Worm (Caenorhabditis elegans) whole organism, L1 larva: ENCODE results near the gene R160.6.
A peak's percentile ranks its signal among the peaks of the same experiment; 100 is the strongest.

Experiments
- C04F5.9 ChIP-seq: sonication (generic microtip); optimal IDR thresholded peaks from 2 replicates; lab custom pipeline; 2016; ENCODE audit warnings: missing genetic modification characterization, missing compliant biosample characterization
- C16A3.4 ChIP-seq: fragments of 150-350 bp; optimal IDR thresholded peaks from 2 replicates; lab custom pipeline; 2014; ENCODE audit warnings: missing biosample characterization, missing genetic modification characterization
- Y116A8C.19 ChIP-seq: sonication (generic microtip); optimal IDR thresholded peaks from 2 replicates; lab custom pipeline; 2016; ENCODE audit warnings: missing compliant biosample characterization, missing genetic modification characterization, borderline replicate concordance
- aha-1 ChIP-seq: fragments of 150-350 bp; optimal IDR thresholded peaks from 2 replicates; lab custom pipeline; 2014; ENCODE audit warnings: missing biosample characterization, missing genetic modification characterization
- blmp-1 ChIP-seq: fragments of 150-350 bp; optimal IDR thresholded peaks from 2 replicates; lab custom pipeline; 2014; ENCODE audit warnings: missing biosample characterization, missing genetic modification characterization
- ceh-8 ChIP-seq: fragments of 200-800 bp; sonication (Bioruptor generic); optimal IDR thresholded peaks from 2 replicates; lab custom pipeline; 2018; ENCODE audit warnings: mild to moderate bottlenecking, missing genetic modification characterization, moderate library complexity, missing compliant biosample characterization
- ceh-82 ChIP-seq, 3 experiments: fragments of 150-350 bp in 1 of 3; sonication (generic microtip) in 2 of 3; optimal IDR thresholded peaks; 2 replicates each; lab custom pipeline; 2014 to 2017; ENCODE audit warnings: missing biosample characterization in 3 of 3, missing genetic modification characterization in 3 of 3
- ceh-88 ChIP-seq: fragments of 200-800 bp; sonication (Bioruptor generic); IDR thresholded peaks from 2 replicates; pipeline ENCODE4 v1.3.6; 2022; ENCODE audit warnings: missing genetic modification characterization, missing compliant biosample characterization
- ces-1 ChIP-seq: fragments of 150-350 bp; optimal IDR thresholded peaks from 2 replicates; lab custom pipeline; 2014; ENCODE audit warnings: missing biosample characterization, missing genetic modification reagents, missing genetic modification characterization
- efl-3 ChIP-seq: fragments of 200-800 bp; sonication (Bioruptor generic); optimal IDR thresholded peaks from 2 replicates; lab custom pipeline; 2018; ENCODE audit warnings: mild to moderate bottlenecking, missing genetic modification characterization, missing compliant biosample characterization
- egl-27 ChIP-seq, 2 experiments: fragments of 150-350 bp in 1 of 2; sonication (generic microtip); optimal IDR thresholded peaks; 3 replicates each; lab custom pipeline; 2017 to 2018; ENCODE audit warnings: missing biosample characterization in 2 of 2, missing genetic modification characterization in 2 of 2, missing genetic modification reagents in 2 of 2
- ets-5 ChIP-seq: fragments of 200-800 bp; sonication (Bioruptor generic); IDR thresholded peaks from 2 replicates; pipeline ENCODE4 v1.3.6; 2022; ENCODE audit warnings: missing genetic modification characterization, missing compliant biosample characterization
- fkh-10 ChIP-seq: sonication (generic microtip); optimal IDR thresholded peaks from 2 replicates; lab custom pipeline; 2017; ENCODE audit warnings: missing biosample characterization, missing genetic modification reagents, missing genetic modification characterization
- hlh-4 ChIP-seq: sonication (generic microtip); optimal IDR thresholded peaks from 2 replicates; lab custom pipeline; 2016; ENCODE audit warnings: mild to moderate bottlenecking, missing genetic modification characterization, missing compliant biosample characterization
- irx-1 ChIP-seq: sonication (generic microtip); optimal IDR thresholded peaks from 2 replicates; lab custom pipeline; 2016; ENCODE audit warnings: missing genetic modification characterization, missing compliant biosample characterization
- isw-1 ChIP-seq: fragments of 200-800 bp; sonication (Bioruptor generic); IDR thresholded peaks from 2 replicates; pipeline ENCODE4 v1.3.6; 2022; ENCODE audit warnings: missing genetic modification characterization, missing compliant biosample characterization
- lin-13 ChIP-seq: fragments of 150-350 bp; optimal IDR thresholded peaks from 2 replicates; lab custom pipeline; 2014; ENCODE audit warnings: missing biosample characterization, missing genetic modification reagents, missing genetic modification characterization
- lin-14 ChIP-seq: fragments of 200-800 bp; sonication (Bioruptor generic); optimal IDR thresholded peaks from 2 replicates; lab custom pipeline; 2018; ENCODE audit warnings: mild to moderate bottlenecking, missing genetic modification characterization, moderate library complexity, missing compliant biosample characterization
- lin-35 ChIP-seq, 2 experiments: fragments of 150-350 bp; optimal IDR thresholded peaks; 2 replicates each; lab custom pipeline; 2014; ENCODE audit warnings: missing biosample characterization in 2 of 2, missing genetic modification characterization in 2 of 2, missing genetic modification reagents in 2 of 2
- lin-39 ChIP-seq: fragments of 150-350 bp; optimal IDR thresholded peaks from 2 replicates; lab custom pipeline; 2014; ENCODE audit warnings: missing biosample characterization, missing genetic modification reagents, missing genetic modification characterization
- lir-3 ChIP-seq: sonication (generic microtip); optimal IDR thresholded peaks from 2 replicates; lab custom pipeline; 2016; ENCODE audit warnings: mild to moderate bottlenecking, missing genetic modification characterization, moderate library complexity, missing compliant biosample characterization; ENCODE audit not compliant: poor library complexity
- mep-1 ChIP-seq: fragments of 150-350 bp; optimal IDR thresholded peaks from 2 replicates; lab custom pipeline; 2014; ENCODE audit warnings: missing biosample characterization, missing genetic modification characterization
- nhr-12 ChIP-seq: sonication (generic microtip); optimal IDR thresholded peaks from 2 replicates; lab custom pipeline; 2017; ENCODE audit warnings: missing biosample characterization, missing genetic modification characterization
- nhr-237 ChIP-seq: fragments of 150-350 bp; optimal IDR thresholded peaks from 2 replicates; lab custom pipeline; 2014; ENCODE audit warnings: missing biosample characterization, missing genetic modification characterization
- nhr-28 ChIP-seq: fragments of 150-350 bp; optimal IDR thresholded peaks from 2 replicates; lab custom pipeline; 2014; ENCODE audit warnings: missing biosample characterization, missing genetic modification characterization
- nhr-76 ChIP-seq: sonication (generic microtip); optimal IDR thresholded peaks from 2 replicates; lab custom pipeline; 2017; ENCODE audit warnings: missing biosample characterization, missing genetic modification characterization
- nhr-77 ChIP-seq: fragments of 150-350 bp; optimal IDR thresholded peaks from 2 replicates; lab custom pipeline; 2014; ENCODE audit warnings: missing biosample characterization, missing genetic modification characterization
- nhr-84 ChIP-seq: sonication (generic microtip); optimal IDR thresholded peaks from 2 replicates; lab custom pipeline; 2017; ENCODE audit warnings: missing biosample characterization, missing genetic modification characterization
- pag-3 ChIP-seq: sonication (generic microtip); optimal IDR thresholded peaks from 2 replicates; lab custom pipeline; 2017; ENCODE audit warnings: missing genetic modification characterization, mild to moderate bottlenecking, missing compliant biosample characterization, antibody characterized with exemption, borderline replicate concordance; ENCODE audit not compliant: insufficient read depth
- pax-3 ChIP-seq: fragments of 200-800 bp; sonication (Bioruptor generic); optimal IDR thresholded peaks from 2 replicates; lab custom pipeline; 2018; ENCODE audit warnings: mild to moderate bottlenecking, missing genetic modification characterization, moderate library complexity, missing compliant biosample characterization
- snpc-4 ChIP-seq: fragments of 150-350 bp; optimal IDR thresholded peaks from 2 replicates; lab custom pipeline; 2014; ENCODE audit warnings: missing biosample characterization, missing genetic modification characterization
- sup-37 ChIP-seq: fragments of 200-800 bp; sonication (Bioruptor generic); optimal IDR thresholded peaks from 2 replicates; lab custom pipeline; 2018; ENCODE audit warnings: mild to moderate bottlenecking, missing genetic modification characterization, missing compliant biosample characterization
- swsn-7 ChIP-seq: sonication (generic microtip); optimal IDR thresholded peaks from 2 replicates; lab custom pipeline; 2016; ENCODE audit warnings: missing genetic modification characterization, missing compliant biosample characterization
- tbx-2 ChIP-seq: sonication (generic microtip); optimal IDR thresholded peaks from 2 replicates; lab custom pipeline; 2016; ENCODE audit warnings: missing genetic modification characterization, missing compliant biosample characterization
- unc-130 ChIP-seq: fragments of 150-350 bp; optimal IDR thresholded peaks from 2 replicates; lab custom pipeline; 2017; ENCODE audit warnings: missing biosample characterization, missing genetic modification characterization, inconsistent platforms
- unc-30 ChIP-seq: sonication (generic microtip); optimal IDR thresholded peaks from 2 replicates; lab custom pipeline; 2017; ENCODE audit warnings: missing biosample characterization, missing genetic modification characterization
- xbp-1 ChIP-seq: sonication (generic microtip); optimal IDR thresholded peaks from 2 replicates; lab custom pipeline; 2016; ENCODE audit warnings: missing genetic modification characterization, missing compliant biosample characterization
- ztf-4 ChIP-seq: fragments of 150-350 bp; optimal IDR thresholded peaks from 2 replicates; lab custom pipeline; 2014; ENCODE audit warnings: missing biosample characterization, missing genetic modification characterization

The R160.6 gene

DNA sequence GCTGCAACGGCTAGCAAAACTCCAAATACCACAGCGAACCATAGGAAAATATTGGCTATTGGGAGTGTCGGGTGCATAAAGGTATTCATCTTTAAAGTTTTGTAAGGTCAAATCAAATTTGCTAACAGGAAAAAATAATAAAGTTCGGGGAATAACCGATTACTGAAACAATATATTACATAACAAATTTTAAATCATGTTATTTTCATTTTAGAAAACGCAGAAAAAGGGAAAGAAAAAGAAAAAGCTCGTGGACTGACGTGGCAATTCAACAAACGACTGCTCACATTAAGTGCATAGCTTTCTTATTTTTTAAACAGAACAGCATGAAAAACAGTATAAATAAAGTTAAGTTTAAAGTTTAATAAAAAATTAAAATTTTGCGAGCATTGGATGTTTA is at the start of gene R160.6:
TSS of gene R160.6 (minus strand) at position 101 of the 400 bp plus-strand sequence.
- no peak for TF ChIP-seq xbp-1 (tag; lab: Kevin White, UChicago)
- TF ChIP-seq irx-1 = no peak
- no peak for TF ChIP-seq lin-39 (tag; lab: Kevin White, UChicago)
- no peak for TF ChIP-seq ceh-82 (tag; optimal IDR thresholded peaks at IDR 0.05; lab: Kevin White, UChicago)
- TF ChIP-seq ceh-88 (GFP tag; lab: Robert Waterston, UW) = no peak
- no peak for TF ChIP-seq nhr-76 (tag; lab: Kevin White, UChicago)
- no peak for TF ChIP-seq blmp-1
- TF ChIP-seq lin-14 (GFP tag; lab: Kevin White, UChicago) = no peak
- no peak for TF ChIP-seq ztf-4 (tag; lab: Kevin White, UChicago)
- no peak for TF ChIP-seq tbx-2
- no peak for TF ChIP-seq sup-37 (GFP tag; lab: Kevin White, UChicago)

DNA sequence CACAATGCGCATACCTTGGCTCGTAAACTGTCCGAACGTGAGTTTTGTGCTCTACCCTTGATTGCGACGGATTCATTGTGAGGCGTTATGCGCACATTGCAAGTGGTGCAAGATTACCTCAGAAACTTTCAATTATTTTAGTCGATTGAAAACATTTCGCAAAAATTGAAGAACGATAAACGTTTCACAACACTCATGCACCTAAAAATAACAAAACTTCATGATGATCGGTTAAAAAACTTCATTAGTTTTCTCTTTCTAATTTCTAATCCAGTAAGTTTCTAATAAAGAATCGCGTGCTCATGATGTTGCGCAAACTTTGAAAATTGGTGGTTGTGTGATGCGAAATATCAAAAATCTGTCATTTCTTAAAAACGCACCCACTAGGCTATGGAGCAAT is 45.7 kb upstream of the R160.6 start, which contains the start of gene dop-1:
TSS of gene dop-1 (minus strand) at position 101 of the 400 bp plus-strand sequence.
- TF ChIP-seq nhr-77 (tag; lab: Kevin White, UChicago) = no peak
- no peak for TF ChIP-seq isw-1 (GFP tag; lab: Robert Waterston, UW)
- TF ChIP-seq lin-14 (GFP tag; lab: Kevin White, UChicago) = no peak
- TF ChIP-seq unc-30 (tag; lab: Kevin White, UChicago) = no peak
- TF ChIP-seq tbx-2 = no peak
- TF ChIP-seq lir-3 (tag; lab: Kevin White, UChicago) = no peak
- no peak for TF ChIP-seq C04F5.9 (tag; lab: Kevin White, UChicago)
- no peak for TF ChIP-seq irx-1
- no peak for TF ChIP-seq lin-39 (tag; lab: Kevin White, UChicago)
- no peak for TF ChIP-seq ztf-4 (tag; lab: Kevin White, UChicago)
- TF ChIP-seq C16A3.4 (tag; lab: Kevin White, UChicago) = no peak
- TF ChIP-seq mep-1 (tag; lab: Kevin White, UChicago) = no peak
- no peak for TF ChIP-seq pax-3 (tag; lab: Kevin White, UChicago)
- no peak for TF ChIP-seq unc-130 (tag; lab: Kevin White, UChicago)
- TF ChIP-seq egl-27 (tag; optimal IDR thresholded peaks at IDR 0.05; lab: Kevin White, UChicago) = no peak
- TF ChIP-seq, all 84 proteins: peak for 0

- TF ChIP-seq lin-13 (GFP tag; lab: Kevin White, UChicago) (no peak), fkh-10 (GFP tag; lab: Kevin White, UChicago) (peak; percentile 28), lin-14 (GFP tag; lab: Kevin White, UChicago) (peak; percentile 17)
- TF ChIP-seq, all 84 proteins: peak for 2
Measured at ce11 chrX:4415289-4415688, 42.3 kb upstream of the R160.6 start.

- TF ChIP-seq hlh-4 (no peak), Y116A8C.19 (tag; lab: Kevin White, UChicago) (no peak), nhr-28 (tag; lab: Kevin White, UChicago) (no peak), nhr-84 (tag; lab: Kevin White, UChicago) (no peak), ces-1 (no peak), swsn-7 (tag; lab: Kevin White, UChicago) (no peak), egl-27 (tag; optimal IDR thresholded peaks at IDR 0.05; lab: Kevin White, UChicago) (no peak), lir-3 (tag; lab: Kevin White, UChicago) (no peak), pag-3 (tag; lab: Kevin White, UChicago) (no peak), ceh-8 (GFP tag; lab: Kevin White, UChicago) (no peak), nhr-12 (tag; lab: Kevin White, UChicago) (no peak), aha-1 (no peak), ceh-88 (GFP tag; lab: Robert Waterston, UW) (no peak), snpc-4 (tag; lab: Kevin White, UChicago) (no peak), lin-35 (GFP tag; optimal IDR thresholded peaks at IDR 0.05; lab: Kevin White, UChicago) (no peak), ets-5 (GFP tag; lab: Robert Waterston, UW) (no peak), efl-3 (GFP tag; lab: Kevin White, UChicago) (no peak), lin-13 (GFP tag; lab: Kevin White, UChicago) (no peak), nhr-237 (tag; lab: Kevin White, UChicago) (no peak)
Measured at ce11 chrX:4413206-4413605, 40.2 kb upstream of the R160.6 start.
